Fruit fly (Drosophila melanogaster): ENCODE data around the gene CG12081.

Gene CG12081

dm6 chrX:8588607-8589171 is at the start of gene CG12081:
TSS of gene CG12081 (plus strand) at chrX:8588811.
- TF ChIP-seq psq (optimal IDR thresholded peaks at IDR 0.05), result no peak
- TF ChIP-seq pan (optimal IDR thresholded peaks at IDR 0.05), result no peak
- TF ChIP-seq usp (GFP tag; optimal IDR thresholded peaks at IDR 0.05), result no peak
- TF ChIP-seq EcR (GFP tag; optimal IDR thresholded peaks at IDR 0.05), result no peak
- TF ChIP-seq CG8478 (optimal IDR thresholded peaks at IDR 0.05), result no peak
- TF ChIP-seq Dll (optimal IDR thresholded peaks at IDR 0.05), result no peak

dm6 chrX:8538993-8539392 is 49.6 kb upstream of the CG12081 start:
- TF ChIP-seq CG8478 (optimal IDR thresholded peaks at IDR 0.05) (no peak), pan (optimal IDR thresholded peaks at IDR 0.05) (no peak), usp (GFP tag; optimal IDR thresholded peaks at IDR 0.05) (no peak), psq (optimal IDR thresholded peaks at IDR 0.05) (no peak)

dm6 chrX:8541985-8542384 is 46.6 kb upstream of the CG12081 start:
- no peak for TF ChIP-seq EcR (GFP tag; optimal IDR thresholded peaks at IDR 0.05)

DNA sequence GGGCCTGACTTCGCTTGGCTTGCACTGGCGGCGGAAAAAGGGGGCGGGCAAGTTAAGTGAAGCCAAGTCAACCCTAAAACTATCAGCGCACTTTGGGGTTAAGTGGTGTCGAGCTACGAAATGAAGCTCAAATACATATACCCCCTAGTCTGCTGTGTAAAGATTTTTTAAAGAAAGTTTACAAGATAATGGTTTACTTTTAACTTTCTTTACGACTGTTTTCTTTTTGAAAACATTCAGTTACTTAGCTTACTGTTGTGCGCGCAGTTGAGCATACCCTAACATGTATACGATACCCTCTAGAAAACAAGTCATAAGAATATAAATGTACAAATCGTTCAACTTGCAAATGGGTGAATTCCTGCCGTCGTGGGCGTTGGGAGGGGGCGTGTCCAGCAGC is 45.9 kb upstream of the CG12081 start:
- TF ChIP-seq Dll (optimal IDR thresholded peaks at IDR 0.05) (no peak), usp (GFP tag; optimal IDR thresholded peaks at IDR 0.05) (no peak), psq (optimal IDR thresholded peaks at IDR 0.05) (no peak), EcR (GFP tag; optimal IDR thresholded peaks at IDR 0.05) (no peak), CG8478 (optimal IDR thresholded peaks at IDR 0.05) (no peak), pan (optimal IDR thresholded peaks at IDR 0.05) (no peak)

DNA sequence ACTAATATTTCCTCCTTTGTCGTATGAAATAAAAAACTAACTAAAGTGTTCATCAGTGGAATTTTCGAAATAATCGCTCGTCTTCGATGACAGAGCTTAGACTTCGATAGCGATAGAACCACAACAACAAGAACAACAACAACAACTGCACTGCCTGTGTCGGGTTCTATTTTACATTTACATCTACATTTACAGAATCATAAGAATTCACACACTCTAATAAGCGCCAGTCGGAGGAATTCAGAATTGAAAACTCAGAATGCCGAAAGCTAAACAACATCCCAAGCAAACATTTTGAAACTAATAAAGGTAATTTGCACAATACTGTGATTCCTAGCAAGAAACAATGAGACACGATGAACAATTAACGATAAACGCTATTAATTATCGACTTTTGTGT is 34.3 kb upstream of the CG12081 start:
- no peak for TF ChIP-seq psq (optimal IDR thresholded peaks at IDR 0.05)
- no peak for TF ChIP-seq Dll (optimal IDR thresholded peaks at IDR 0.05)
- TF ChIP-seq pan (optimal IDR thresholded peaks at IDR 0.05), result no peak
- TF ChIP-seq usp (GFP tag; optimal IDR thresholded peaks at IDR 0.05), result no peak
- no peak for TF ChIP-seq CG8478 (optimal IDR thresholded peaks at IDR 0.05)
- TF ChIP-seq EcR (GFP tag; optimal IDR thresholded peaks at IDR 0.05), result no peak

dm6 chrX:8558762-8559172 is 29.8 kb upstream of the CG12081 start, which contains the start of gene IntS4:
TSS of gene IntS4 (minus strand) at chrX:8558781.
- no peak for TF ChIP-seq Dll (optimal IDR thresholded peaks at IDR 0.05)
- no peak for TF ChIP-seq EcR (GFP tag; optimal IDR thresholded peaks at IDR 0.05)
- TF ChIP-seq CG8478 (optimal IDR thresholded peaks at IDR 0.05), result no peak
- no peak for TF ChIP-seq psq (optimal IDR thresholded peaks at IDR 0.05)
- TF ChIP-seq usp (GFP tag; optimal IDR thresholded peaks at IDR 0.05), result no peak
- TF ChIP-seq pan (optimal IDR thresholded peaks at IDR 0.05), result no peak

- TF ChIP-seq usp (GFP tag; optimal IDR thresholded peaks at IDR 0.05) (no peak), CG8478 (optimal IDR thresholded peaks at IDR 0.05) (peak; percentile 74), EcR (GFP tag; optimal IDR thresholded peaks at IDR 0.05) (no peak), psq (optimal IDR thresholded peaks at IDR 0.05) (no peak), Dll (optimal IDR thresholded peaks at IDR 0.05) (no peak), pan (optimal IDR thresholded peaks at IDR 0.05) (no peak)
Observed at dm6 chrX:8560087-8560999, 28.3 kb upstream of the CG12081 start, which contains the start of the genes CG12112 and Trf4-1. TSS of gene CG12112 (minus strand) at chrX:8560192. TSS of gene Trf4-1 (plus strand) at chrX:8560322.

DNA sequence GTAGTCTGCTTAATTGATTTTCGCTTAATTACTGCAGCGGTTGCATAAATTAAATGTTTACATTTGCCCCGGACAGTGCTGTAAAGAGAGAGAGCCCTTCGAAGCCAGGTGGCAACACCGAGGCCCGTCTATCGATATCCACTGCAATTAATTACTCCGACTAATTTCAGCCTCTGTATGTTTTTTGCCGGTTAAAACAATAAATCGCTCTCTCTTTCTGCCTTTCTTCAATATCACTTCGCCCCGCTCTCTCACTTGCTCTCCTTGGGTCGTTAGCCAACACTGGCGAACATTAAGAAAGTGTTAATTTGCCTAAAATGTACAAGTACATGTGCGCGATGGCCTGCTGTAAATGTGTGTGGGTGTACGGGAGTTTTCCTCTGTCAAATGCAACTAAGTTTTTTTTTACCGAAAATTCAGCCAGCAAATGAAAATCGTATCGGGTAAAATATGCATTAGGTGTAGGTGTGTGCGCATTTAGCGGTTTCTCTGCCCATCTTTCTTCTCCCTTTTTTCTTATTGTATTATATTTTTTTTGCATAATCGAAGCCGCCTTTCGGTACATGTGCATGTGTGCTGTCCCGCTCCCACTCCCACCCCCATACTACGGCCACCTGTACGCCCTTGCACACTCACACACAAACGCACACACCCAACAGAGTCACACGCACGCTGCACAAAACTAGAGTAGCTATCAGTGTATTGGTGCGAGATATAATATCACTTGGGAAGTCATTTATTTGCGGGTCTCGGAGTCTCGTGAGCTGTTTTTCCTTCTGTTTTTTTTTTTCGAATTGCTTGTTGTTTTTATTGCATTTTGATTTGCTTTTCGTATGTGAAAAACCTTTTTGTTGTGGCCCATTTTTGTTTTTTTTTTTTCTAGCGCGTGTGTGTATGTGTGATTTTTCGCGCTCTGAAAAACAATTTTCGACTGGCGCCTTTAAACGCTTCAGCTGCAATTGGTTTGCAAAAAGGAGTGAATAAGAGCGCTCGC is 26.9 kb upstream of the CG12081 start:
- peak; percentile 54 for TF ChIP-seq Dll (optimal IDR thresholded peaks at IDR 0.05)
- TF ChIP-seq psq (optimal IDR thresholded peaks at IDR 0.05), result no peak
- no peak for TF ChIP-seq EcR (GFP tag; optimal IDR thresholded peaks at IDR 0.05)
- peak; percentile 46 for TF ChIP-seq CG8478 (optimal IDR thresholded peaks at IDR 0.05)
- no peak for TF ChIP-seq usp (GFP tag; optimal IDR thresholded peaks at IDR 0.05)
- no peak for TF ChIP-seq pan (optimal IDR thresholded peaks at IDR 0.05)

dm6 chrX:8569038-8569437 is 19.6 kb upstream of the CG12081 start:
- TF ChIP-seq psq (optimal IDR thresholded peaks at IDR 0.05), result no peak
- no peak for TF ChIP-seq EcR (GFP tag; optimal IDR thresholded peaks at IDR 0.05)
- TF ChIP-seq usp (GFP tag; optimal IDR thresholded peaks at IDR 0.05), result no peak
- TF ChIP-seq Dll (optimal IDR thresholded peaks at IDR 0.05), result no peak
- TF ChIP-seq CG8478 (optimal IDR thresholded peaks at IDR 0.05), result no peak
- no peak for TF ChIP-seq pan (optimal IDR thresholded peaks at IDR 0.05)

dm6 chrX:8569639-8570038 is 19.0 kb upstream of the CG12081 start:
- TF ChIP-seq Dll (optimal IDR thresholded peaks at IDR 0.05) (no peak), EcR (GFP tag; optimal IDR thresholded peaks at IDR 0.05) (no peak)

- TF ChIP-seq psq (optimal IDR thresholded peaks at IDR 0.05) (no peak), Dll (optimal IDR thresholded peaks at IDR 0.05) (no peak)
Observed at dm6 chrX:8570848-8571247, 17.8 kb upstream of the CG12081 start, which contains the start of gene CG12111. TSS of gene CG12111 (minus strand) at chrX:8570948.

DNA sequence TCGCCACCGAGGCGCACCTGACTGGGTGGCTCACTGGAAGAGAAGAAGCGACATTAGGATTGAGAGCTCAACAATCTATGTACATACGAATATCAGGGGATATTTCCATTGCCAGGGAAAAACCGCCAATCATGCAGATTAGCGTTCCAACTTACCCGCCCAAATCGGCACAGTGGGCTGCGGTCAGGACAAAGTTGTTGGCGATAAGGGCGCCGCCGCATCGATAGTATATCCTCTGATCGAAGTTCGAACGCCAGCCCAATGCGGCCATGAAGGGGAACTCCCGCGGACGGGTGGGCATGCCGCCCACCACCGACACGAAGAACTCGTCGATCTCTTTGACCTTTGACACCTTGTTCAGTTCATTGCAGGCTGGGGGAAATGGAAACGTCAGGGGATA is 16.7 kb upstream of the CG12081 start:
- TF ChIP-seq pan (optimal IDR thresholded peaks at IDR 0.05) (no peak), CG8478 (optimal IDR thresholded peaks at IDR 0.05) (no peak), Dll (optimal IDR thresholded peaks at IDR 0.05) (no peak)
